Worm (Caenorhabditis elegans): ENCODE results near the gene R151.2.

R151.2 gene

ce11 chrIII:7226607-7227006 is 16.8 kb downstream of the R151.2 start, which contains the start of gene hsp-75:
Gene hsp-75 (minus strand): TSS chrIII:7226707.
- TF ChIP-seq mep-1 (tag; optimal IDR thresholded peaks at IDR 0.05) (no peak), elt-1 (tag; optimal IDR thresholded peaks at IDR 0.05; ENCODE audit: borderline replicate concordance, insufficient read depth) (no peak), M03D4.4 (tag; optimal IDR thresholded peaks at IDR 0.05) (no peak), unc-62 (GFP tag; optimal IDR thresholded peaks at IDR 0.05) (no peak), ceh-43 (GFP tag; optimal IDR thresholded peaks at IDR 0.05) (no peak), ham-2 (GFP tag; optimal IDR thresholded peaks at IDR 0.05) (no peak), nhr-76 (tag; optimal IDR thresholded peaks at IDR 0.05) (no peak), sem-2 (GFP tag; optimal IDR thresholded peaks at IDR 0.05) (no peak), nhr-28 (tag; optimal IDR thresholded peaks at IDR 0.05) (no peak), zip-8 (tag; optimal IDR thresholded peaks at IDR 0.05) (no peak)

- no peak for TF ChIP-seq bed-3 (GFP tag; optimal IDR thresholded peaks at IDR 0.05)
- no peak for TF ChIP-seq elt-1 (tag; optimal IDR thresholded peaks at IDR 0.05; ENCODE audit: borderline replicate concordance, insufficient read depth)
- TF ChIP-seq unc-62 (GFP tag; optimal IDR thresholded peaks at IDR 0.05), result no peak
- TF ChIP-seq mep-1 (tag; optimal IDR thresholded peaks at IDR 0.05), result no peak
Observed at ce11 chrIII:7229687-7230086, 19.9 kb downstream of the R151.2 start, which contains the start of gene R151.8. Gene R151.8 (minus strand): TSS chrIII:7229787.

- TF ChIP-seq nhr-237 (tag; optimal IDR thresholded peaks at IDR 0.05) (no peak), hlh-1 (tag; optimal IDR thresholded peaks at IDR 0.05) (no peak), unc-120 (tag; optimal IDR thresholded peaks at IDR 0.05; ENCODE audit: poor library complexity, severe bottlenecking) (no peak), mls-2 (tag; optimal IDR thresholded peaks at IDR 0.05) (no peak), mep-1 (tag; optimal IDR thresholded peaks at IDR 0.05) (no peak), ces-1 (GFP tag; optimal IDR thresholded peaks at IDR 0.05) (no peak), pha-4 (tag; optimal IDR thresholded peaks at IDR 0.05) (no peak), nhr-2 (tag; optimal IDR thresholded peaks at IDR 0.05) (no peak), flh-1 (GFP tag; optimal IDR thresholded peaks at IDR 0.05) (no peak), drap-1 (GFP tag; optimal IDR thresholded peaks at IDR 0.05) (no peak), nhr-76 (tag; optimal IDR thresholded peaks at IDR 0.05) (no peak), ceh-43 (GFP tag; optimal IDR thresholded peaks at IDR 0.05) (no peak), elt-1 (tag; optimal IDR thresholded peaks at IDR 0.05; ENCODE audit: borderline replicate concordance, insufficient read depth) (no peak), cnd-1 (tag; optimal IDR thresholded peaks at IDR 0.05) (no peak), sptf-1 (tag; optimal IDR thresholded peaks at IDR 0.05) (no peak), tbx-8 (GFP tag; optimal IDR thresholded peaks at IDR 0.05) (no peak), sem-2 (GFP tag; optimal IDR thresholded peaks at IDR 0.05) (no peak), M03D4.4 (tag; optimal IDR thresholded peaks at IDR 0.05) (no peak), mab-5 (tag; optimal IDR thresholded peaks at IDR 0.05) (no peak), snpc-4 (tag; optimal IDR thresholded peaks at IDR 0.05) (no peak)
Observed at ce11 chrIII:7230841-7231240, 21.1 kb downstream of the R151.2 start, which contains the start of gene R151.10. Gene R151.10 (minus strand): TSS chrIII:7230941.

ce11 chrIII:7232782-7233181 is 23.0 kb downstream of the R151.2 start, which contains the start of gene adr-2:
Gene adr-2 (minus strand): TSS chrIII:7232882.
- TF ChIP-seq snpc-4 (tag; optimal IDR thresholded peaks at IDR 0.05), result no peak
- TF ChIP-seq ceh-39 (tag; optimal IDR thresholded peaks at IDR 0.05), result no peak
- TF ChIP-seq nhr-2 (tag; optimal IDR thresholded peaks at IDR 0.05), result no peak
- TF ChIP-seq ceh-83 (GFP tag; optimal IDR thresholded peaks at IDR 0.05), result no peak
- no peak for TF ChIP-seq unc-39 (tag; optimal IDR thresholded peaks at IDR 0.05)
- TF ChIP-seq lsy-2 (tag; optimal IDR thresholded peaks at IDR 0.05), result no peak
- no peak for TF ChIP-seq pha-4 (tag; optimal IDR thresholded peaks at IDR 0.05)
- no peak for TF ChIP-seq nhr-76 (tag; optimal IDR thresholded peaks at IDR 0.05)
- no peak for TF ChIP-seq unc-62 (GFP tag; optimal IDR thresholded peaks at IDR 0.05)
- TF ChIP-seq lin-32 (GFP tag; optimal IDR thresholded peaks at IDR 0.05), result no peak
- TF ChIP-seq mls-2 (tag; optimal IDR thresholded peaks at IDR 0.05), result no peak
- no peak for TF ChIP-seq lin-13 (tag; optimal IDR thresholded peaks at IDR 0.05)
- TF ChIP-seq elt-1 (tag; optimal IDR thresholded peaks at IDR 0.05; ENCODE audit: borderline replicate concordance, insufficient read depth), result no peak
- TF ChIP-seq ztf-11 (tag; optimal IDR thresholded peaks at IDR 0.05), result no peak
- no peak for TF ChIP-seq nhr-12 (tag; optimal IDR thresholded peaks at IDR 0.05)
- no peak for TF ChIP-seq ceh-43 (GFP tag; optimal IDR thresholded peaks at IDR 0.05)

Measured in whole organism, mixed stage, embryonic.